Fruit fly (Drosophila melanogaster): ENCODE results near the gene CG2614.

CG2614 gene

dm6 chr2L:20656110-20656509 lies at the start of gene CG2614, which contains the start of gene brun:
Gene CG2614 (plus strand): TSS chr2L:20656426.
Gene brun (minus strand): TSS chr2L:20656178.
- TF ChIP-seq Dll (optimal IDR thresholded peaks at IDR 0.05) (no peak), pan (optimal IDR thresholded peaks at IDR 0.05) (no peak), usp (GFP tag; optimal IDR thresholded peaks at IDR 0.05) (no peak), EcR (GFP tag; optimal IDR thresholded peaks at IDR 0.05) (no peak), psq (optimal IDR thresholded peaks at IDR 0.05) (no peak), CG8478 (optimal IDR thresholded peaks at IDR 0.05) (no peak)

DNA sequence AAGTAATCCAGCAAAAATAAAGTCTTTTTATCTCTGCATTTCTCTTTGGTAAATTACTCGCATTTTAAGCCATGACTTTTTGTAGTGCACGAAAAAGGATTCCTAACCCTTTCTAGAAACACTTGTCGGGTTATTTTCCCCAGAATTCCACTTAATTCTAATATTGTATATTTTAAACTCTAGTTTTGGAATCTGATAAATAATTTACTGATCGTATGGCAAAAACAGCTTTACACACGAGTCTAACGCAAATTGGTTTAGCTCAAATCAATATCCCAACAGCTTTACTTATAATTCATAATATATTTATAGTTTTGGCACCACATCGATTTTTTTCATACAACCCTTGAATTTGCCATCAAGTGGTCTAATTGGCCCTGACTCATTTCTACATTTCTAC lies 42.0 kb upstream of the CG2614 start, which contains the start of gene CG15475:
TSS of gene CG15475 (plus strand) at position 301 of the 400 bp plus-strand sequence.
- TF ChIP-seq psq (optimal IDR thresholded peaks at IDR 0.05) = no peak
- no peak for TF ChIP-seq CG8478 (optimal IDR thresholded peaks at IDR 0.05)
- TF ChIP-seq EcR (GFP tag; optimal IDR thresholded peaks at IDR 0.05) = no peak
- TF ChIP-seq pan (optimal IDR thresholded peaks at IDR 0.05) = no peak
- no peak for TF ChIP-seq usp (GFP tag; optimal IDR thresholded peaks at IDR 0.05)
- no peak for TF ChIP-seq Dll (optimal IDR thresholded peaks at IDR 0.05)

dm6 chr2L:20634215-20634614 lies 22.0 kb upstream of the CG2614 start, which contains the start of gene CG17472:
Gene CG17472 (plus strand): TSS chr2L:20634515.
- TF ChIP-seq psq (optimal IDR thresholded peaks at IDR 0.05) (no peak), CG8478 (optimal IDR thresholded peaks at IDR 0.05) (no peak), EcR (GFP tag; optimal IDR thresholded peaks at IDR 0.05) (no peak), Dll (optimal IDR thresholded peaks at IDR 0.05) (no peak)

dm6 chr2L:20638413-20638812 lies 17.8 kb upstream of the CG2614 start:
- no peak for TF ChIP-seq usp (GFP tag; optimal IDR thresholded peaks at IDR 0.05)
- TF ChIP-seq EcR (GFP tag; optimal IDR thresholded peaks at IDR 0.05) = no peak
- no peak for TF ChIP-seq Dll (optimal IDR thresholded peaks at IDR 0.05)
- no peak for TF ChIP-seq CG8478 (optimal IDR thresholded peaks at IDR 0.05)
- no peak for TF ChIP-seq pan (optimal IDR thresholded peaks at IDR 0.05)
- no peak for TF ChIP-seq psq (optimal IDR thresholded peaks at IDR 0.05)

- no peak for TF ChIP-seq Dll (optimal IDR thresholded peaks at IDR 0.05)
- TF ChIP-seq usp (GFP tag; optimal IDR thresholded peaks at IDR 0.05) = no peak
- TF ChIP-seq pan (optimal IDR thresholded peaks at IDR 0.05) = no peak
- TF ChIP-seq EcR (GFP tag; optimal IDR thresholded peaks at IDR 0.05) = no peak
- TF ChIP-seq psq (optimal IDR thresholded peaks at IDR 0.05) = no peak
Observed at dm6 chr2L:20639821-20640220, 16.4 kb upstream of the CG2614 start, which contains the start of gene CG31680. Gene CG31680 (plus strand): TSS chr2L:20640121.

- TF ChIP-seq pan (optimal IDR thresholded peaks at IDR 0.05) (no peak), usp (GFP tag; optimal IDR thresholded peaks at IDR 0.05) (no peak), CG8478 (optimal IDR thresholded peaks at IDR 0.05) (no peak), psq (optimal IDR thresholded peaks at IDR 0.05) (no peak), Dll (optimal IDR thresholded peaks at IDR 0.05) (no peak)
Observed at dm6 chr2L:20640617-20641016, 15.6 kb upstream of the CG2614 start, which contains the start of gene Sfp38D. Gene Sfp38D (plus strand): TSS chr2L:20640917.

DNA sequence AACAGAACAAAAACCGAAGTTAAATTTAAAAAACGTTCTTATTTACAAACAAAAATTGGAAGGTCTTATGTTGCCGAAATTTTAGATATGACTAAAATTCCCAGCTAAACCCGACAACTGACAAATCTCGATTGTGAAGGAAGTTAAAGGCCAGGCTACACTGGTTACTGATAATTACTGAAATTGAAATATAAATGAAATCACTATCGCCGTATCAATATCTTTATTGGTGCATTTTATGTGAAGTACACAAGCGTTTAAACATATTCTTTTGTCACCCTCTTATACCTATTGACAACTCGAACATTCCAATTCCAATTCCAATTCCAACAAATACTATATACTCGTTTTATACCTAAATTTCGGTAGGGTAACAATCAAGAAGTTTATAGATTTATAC lies 13.1 kb upstream of the CG2614 start, which contains the start of gene CG17470:
TSS of gene CG17470 (minus strand) at position 101 of the 400 bp plus-strand sequence.
- TF ChIP-seq Dll (optimal IDR thresholded peaks at IDR 0.05) = no peak
- TF ChIP-seq EcR (GFP tag; optimal IDR thresholded peaks at IDR 0.05) = no peak
- TF ChIP-seq CG8478 (optimal IDR thresholded peaks at IDR 0.05) = no peak
- no peak for TF ChIP-seq usp (GFP tag; optimal IDR thresholded peaks at IDR 0.05)

- TF ChIP-seq pan (optimal IDR thresholded peaks at IDR 0.05) (no peak), Dll (optimal IDR thresholded peaks at IDR 0.05) (no peak), usp (GFP tag; optimal IDR thresholded peaks at IDR 0.05) (no peak), CG8478 (optimal IDR thresholded peaks at IDR 0.05) (no peak), psq (optimal IDR thresholded peaks at IDR 0.05) (no peak), EcR (GFP tag; optimal IDR thresholded peaks at IDR 0.05) (no peak)
Observed at dm6 chr2L:20645394-20645869, 10.8 kb upstream of the CG2614 start, which contains the start of the genes phr6-4 and CG2608. Gene phr6-4 (minus strand): TSS chr2L:20645791. Gene CG2608 (plus strand): TSS chr2L:20645822.

DNA sequence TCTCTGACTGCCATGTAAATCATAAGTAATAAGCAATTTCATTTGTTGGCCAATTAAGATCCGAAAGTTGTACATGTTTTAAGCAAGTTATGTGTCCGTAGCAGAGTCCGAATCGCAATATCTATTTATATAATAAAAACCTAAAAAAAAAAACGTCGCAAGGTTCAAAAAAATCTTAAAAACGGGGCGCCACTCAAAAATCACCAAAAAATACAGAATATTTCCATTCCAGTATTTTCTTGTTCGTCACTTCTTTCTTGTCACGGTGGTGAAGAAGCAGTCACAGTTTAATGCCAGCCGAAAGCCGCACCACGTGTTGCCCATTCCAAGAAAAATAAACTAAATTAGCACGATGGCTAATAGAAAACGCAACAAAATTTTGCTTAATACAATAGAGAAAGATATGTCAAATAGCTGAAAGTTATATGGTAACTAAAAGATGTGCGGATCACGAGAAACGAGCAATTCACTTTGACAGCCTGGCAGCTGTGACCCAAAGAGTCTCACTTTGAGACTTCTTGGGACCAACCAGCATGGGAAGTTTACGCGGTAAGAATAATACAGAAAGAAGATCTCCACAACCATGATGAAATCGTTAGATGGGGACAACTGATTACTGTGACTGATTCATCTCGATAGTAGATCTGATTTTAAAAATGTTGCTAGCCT lies 8.9 kb upstream of the CG2614 start:
- no peak for TF ChIP-seq CG8478 (optimal IDR thresholded peaks at IDR 0.05)
- no peak for TF ChIP-seq usp (GFP tag; optimal IDR thresholded peaks at IDR 0.05)

DNA sequence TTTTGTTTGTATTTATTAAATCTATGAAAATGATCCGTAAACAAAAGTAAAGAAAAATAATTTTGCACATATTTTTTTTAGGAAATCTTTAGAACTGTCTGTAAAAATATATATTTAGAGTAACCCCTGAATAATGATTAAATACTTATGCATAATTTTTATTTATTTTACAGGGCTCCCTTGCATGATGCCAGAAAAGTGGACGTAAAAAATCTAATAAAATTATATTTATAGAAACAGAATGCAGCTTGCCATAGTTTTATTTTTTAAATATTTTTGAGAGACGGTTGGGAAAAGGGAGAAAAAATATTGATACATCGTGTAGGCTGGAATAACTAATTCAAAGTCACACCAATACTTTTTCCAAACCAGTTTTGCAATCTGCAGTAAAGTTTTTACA lies 7.6 kb upstream of the CG2614 start, which contains the start of gene CG18810:
TSS of gene CG18810 (plus strand) at position 301 of the 400 bp plus-strand sequence.
- no peak for TF ChIP-seq psq (optimal IDR thresholded peaks at IDR 0.05)
- no peak for TF ChIP-seq Dll (optimal IDR thresholded peaks at IDR 0.05)
- no peak for TF ChIP-seq pan (optimal IDR thresholded peaks at IDR 0.05)
- no peak for TF ChIP-seq usp (GFP tag; optimal IDR thresholded peaks at IDR 0.05)
- no peak for TF ChIP-seq EcR (GFP tag; optimal IDR thresholded peaks at IDR 0.05)
- no peak for TF ChIP-seq CG8478 (optimal IDR thresholded peaks at IDR 0.05)

- TF ChIP-seq CG8478 (optimal IDR thresholded peaks at IDR 0.05) (no peak), psq (optimal IDR thresholded peaks at IDR 0.05) (no peak), Dll (optimal IDR thresholded peaks at IDR 0.05) (no peak), EcR (GFP tag; optimal IDR thresholded peaks at IDR 0.05) (no peak), usp (GFP tag; optimal IDR thresholded peaks at IDR 0.05) (no peak), pan (optimal IDR thresholded peaks at IDR 0.05) (no peak)
Observed at dm6 chr2L:20649891-20650290, 6.3 kb upstream of the CG2614 start, which contains the start of gene CG2611. Gene CG2611 (plus strand): TSS chr2L:20650189.

dm6 chr2L:20661071-20661470 lies 4.8 kb downstream of the CG2614 start:
- TF ChIP-seq pan (optimal IDR thresholded peaks at IDR 0.05) (no peak), usp (GFP tag; optimal IDR thresholded peaks at IDR 0.05) (no peak), psq (optimal IDR thresholded peaks at IDR 0.05) (no peak), CG8478 (optimal IDR thresholded peaks at IDR 0.05) (no peak), EcR (GFP tag; optimal IDR thresholded peaks at IDR 0.05) (no peak), Dll (optimal IDR thresholded peaks at IDR 0.05) (no peak)
